Fruit fly (Drosophila melanogaster) whole organism, wandering third instar larva: ENCODE results near the gene Nmd3.

Experiments
- Abd-B ChIP-seq: fragments of >200 bp; optimal IDR thresholded peaks from 2 replicates; lab custom pipeline; 2017; ENCODE audit warnings: missing biosample characterization, missing genetic modification characterization
- CG32264 ChIP-seq: fragments of 200-800 bp; sonication (Bioruptor generic); optimal IDR thresholded peaks from 2 replicates; lab custom pipeline; 2016; ENCODE audit warnings: missing biosample characterization, missing genetic modification characterization
- CG9705 ChIP-seq: fragments of 200-800 bp; sonication (Bioruptor generic); optimal IDR thresholded peaks from 2 replicates; lab custom pipeline; 2018; ENCODE audit warnings: missing biosample characterization, mild to moderate bottlenecking, missing genetic modification characterization
- CrebA ChIP-seq: fragments of 200-800 bp; sonication (Bioruptor generic); optimal IDR thresholded peaks from 2 replicates; lab custom pipeline; 2016; ENCODE audit warnings: missing biosample characterization, mild to moderate bottlenecking, missing genetic modification characterization, borderline replicate concordance
- Dfd ChIP-seq: fragments of >200 bp; optimal IDR thresholded peaks from 2 replicates; lab custom pipeline; 2017; ENCODE audit warnings: missing biosample characterization, missing genetic modification characterization
- Dif ChIP-seq: fragments of 200-275, 200-300 bp; sonication (Bioruptor generic); optimal IDR thresholded peaks from 2 replicates; lab custom pipeline; 2018; ENCODE audit warnings: missing biosample characterization, missing genetic modification characterization; ENCODE audit not compliant: partially characterized antibody
- GATAd ChIP-seq: sonication (Bioruptor generic); optimal IDR thresholded peaks from 2 replicates; lab custom pipeline; 2016; ENCODE audit warnings: missing biosample characterization, missing genetic modification characterization
- HLH106 ChIP-seq: fragments of 200-800 bp; optimal IDR thresholded peaks from 3 replicates; lab custom pipeline; 2019; ENCODE audit warnings: missing biosample characterization, mild to moderate bottlenecking, missing genetic modification characterization, moderate library complexity
- Hnf4 ChIP-seq: fragments of 200-800 bp; sonication (Bioruptor generic); optimal IDR thresholded peaks from 2 replicates; lab custom pipeline; 2016; ENCODE audit warnings: missing biosample characterization, mild to moderate bottlenecking, missing genetic modification characterization
- Hr78 ChIP-seq: fragments of >200 bp; optimal IDR thresholded peaks from 2 replicates; lab custom pipeline; 2017; ENCODE audit warnings: missing biosample characterization, missing genetic modification characterization
- Hr83 ChIP-seq: fragments of 200-300 bp; sonication (Bioruptor generic); optimal IDR thresholded peaks from 2 replicates; lab custom pipeline; 2016; ENCODE audit warnings: missing biosample characterization, mild to moderate bottlenecking, missing genetic modification characterization, moderate library complexity; ENCODE audit not compliant: poor library complexity, severe bottlenecking
- Jra ChIP-seq: sonication (Bioruptor generic); optimal IDR thresholded peaks from 2 replicates; lab custom pipeline; 2016; ENCODE audit warnings: missing biosample characterization, missing genetic modification characterization
- Mio ChIP-seq: sonication (Bioruptor generic); optimal IDR thresholded peaks from 2 replicates; lab custom pipeline; 2016; ENCODE audit warnings: missing biosample characterization, missing genetic modification characterization
- Myc ChIP-seq: fragments of >200 bp; optimal IDR thresholded peaks from 2 replicates; lab custom pipeline; 2017
- N ChIP-seq: fragments of >200 bp; optimal IDR thresholded peaks from 2 replicates; lab custom pipeline; 2018; ENCODE audit warnings: missing biosample characterization, missing external identifiers, missing genetic modification characterization
- OdsH ChIP-seq: fragments of 200-800 bp; sonication (Bioruptor generic); optimal IDR thresholded peaks from 2 replicates; lab custom pipeline; 2016; ENCODE audit warnings: missing biosample characterization, mild to moderate bottlenecking, missing genetic modification characterization
- Rel ChIP-seq, 2 experiments: fragments of 200-800 bp; sonication (Bioruptor generic) in 1 of 2; optimal IDR thresholded peaks; 2 replicates in 1 of 2; 3 replicates in 1 of 2; lab custom pipeline; 2016 to 2019; ENCODE audit warnings: mild to moderate bottlenecking in 2 of 2, missing biosample characterization in 2 of 2, missing genetic modification characterization in 2 of 2, moderate library complexity in 1 of 2
- Sp1 ChIP-seq: fragments of 200-800 bp; sonication (Bioruptor generic); optimal IDR thresholded peaks from 3 replicates; lab custom pipeline; 2019; ENCODE audit warnings: missing biosample characterization, mild to moderate bottlenecking, missing genetic modification characterization, moderate library complexity
- Vsx2 ChIP-seq: fragments of 200-300, 225-300 bp; sonication (Bioruptor generic); optimal IDR thresholded peaks from 2 replicates; lab custom pipeline; 2018; ENCODE audit warnings: missing biosample characterization, missing genetic modification characterization; ENCODE audit not compliant: partially characterized antibody
- br ChIP-seq: fragments of 200-800 bp; sonication (Bioruptor generic); optimal IDR thresholded peaks from 2 replicates; lab custom pipeline; 2016; ENCODE audit warnings: missing biosample characterization, missing genetic modification characterization
- brk ChIP-seq: fragments of 200-800 bp; sonication (Bioruptor generic); optimal IDR thresholded peaks from 2 replicates; lab custom pipeline; 2016; ENCODE audit warnings: missing biosample characterization, mild to moderate bottlenecking, missing genetic modification characterization
- dl ChIP-seq, 2 experiments: fragments of 175-275, 200-275 bp in 1 of 2; fragments of 200-275 bp in 1 of 2; sonication (Bioruptor generic); optimal IDR thresholded peaks; lab custom pipeline; 2018; ENCODE audit warnings: mild to moderate bottlenecking in 2 of 2, missing biosample characterization in 2 of 2, missing genetic modification characterization in 2 of 2, moderate library complexity in 2 of 2; ENCODE audit not compliant: partially characterized antibody in 2 of 2, insufficient read depth in 1 of 2
- dmrt93B ChIP-seq: fragments of 200-800 bp; sonication (Bioruptor generic); optimal IDR thresholded peaks from 2 replicates; lab custom pipeline; 2018; ENCODE audit warnings: missing biosample characterization, mild to moderate bottlenecking, missing genetic modification characterization
- dsf ChIP-seq: sonication (Bioruptor generic); optimal IDR thresholded peaks from 2 replicates; lab custom pipeline; 2016; ENCODE audit warnings: missing biosample characterization, missing genetic modification characterization, borderline replicate concordance
- ey ChIP-seq: fragments of 200-800 bp; sonication (Bioruptor generic); optimal IDR thresholded peaks from 2 replicates; lab custom pipeline; 2016; ENCODE audit warnings: missing biosample characterization, missing genetic modification characterization
- foxo ChIP-seq, 2 experiments: fragments of 200-800 bp; sonication (Bioruptor generic); optimal IDR thresholded peaks; 2 replicates in 1 of 2; 3 replicates in 1 of 2; lab custom pipeline; 2016 to 2017; ENCODE audit warnings: missing biosample characterization in 2 of 2, missing genetic modification characterization in 2 of 2
- fru ChIP-seq: fragments of 200-800 bp; sonication (Bioruptor generic); optimal IDR thresholded peaks from 3 replicates; lab custom pipeline; 2016; ENCODE audit warnings: missing biosample characterization, mild to moderate bottlenecking, missing genetic modification characterization
- h ChIP-seq: fragments of 200-800 bp; sonication (Bioruptor generic); optimal IDR thresholded peaks from 3 replicates; lab custom pipeline; 2016; ENCODE audit warnings: missing biosample characterization, mild to moderate bottlenecking, missing genetic modification characterization
- jim ChIP-seq: fragments of 175-275, 200-325 bp; sonication (Bioruptor generic); optimal IDR thresholded peaks from 2 replicates; lab custom pipeline; 2016; ENCODE audit warnings: missing biosample characterization, mild to moderate bottlenecking, missing genetic modification characterization
- lola ChIP-seq: fragments of >200 bp; optimal IDR thresholded peaks from 2 replicates; lab custom pipeline; 2017; ENCODE audit warnings: missing biosample characterization, missing genetic modification characterization
- pan ChIP-seq: fragments of >200 bp; optimal IDR thresholded peaks from 2 replicates; lab custom pipeline; 2017
- psq ChIP-seq: fragments of 200-800 bp; sonication (Bioruptor generic); optimal IDR thresholded peaks from 3 replicates; lab custom pipeline; 2017; ENCODE audit warnings: missing biosample characterization, mild to moderate bottlenecking, missing genetic modification characterization, moderate library complexity
- rgr ChIP-seq: fragments of 200-800 bp; sonication (Bioruptor generic); optimal IDR thresholded peaks from 3 replicates; lab custom pipeline; 2016; ENCODE audit warnings: missing biosample characterization, mild to moderate bottlenecking, missing genetic modification characterization
- sage ChIP-seq: fragments of 200-800 bp; sonication (Bioruptor generic); optimal IDR thresholded peaks from 2 replicates; lab custom pipeline; 2016; ENCODE audit warnings: missing biosample characterization, mild to moderate bottlenecking, missing genetic modification characterization
- sv ChIP-seq: fragments of 200-800 bp; sonication (Bioruptor generic); optimal IDR thresholded peaks from 3 replicates; lab custom pipeline; 2016; ENCODE audit warnings: missing biosample characterization, missing genetic modification characterization
- tai ChIP-seq: sonication (Bioruptor generic); optimal IDR thresholded peaks from 2 replicates; lab custom pipeline; 2016; ENCODE audit warnings: missing biosample characterization, missing genetic modification characterization
- usp ChIP-seq: fragments of >200 bp; optimal IDR thresholded peaks from 2 replicates; lab custom pipeline; 2017; ENCODE audit warnings: missing biosample characterization, missing genetic modification characterization
- woc ChIP-seq: sonication (Bioruptor generic); optimal IDR thresholded peaks from 2 replicates; lab custom pipeline; 2016; ENCODE audit warnings: missing biosample characterization, mild to moderate bottlenecking, missing genetic modification characterization

Gene Nmd3

dm6 chrX:2197414-2198271 lies 13.2 kb upstream of the Nmd3 start (continued):
- no peak for TF ChIP-seq Jra (GFP tag; lab: Kevin White, UChicago)
- no peak for TF ChIP-seq Mio (GFP tag; lab: Kevin White, UChicago)
- no peak for TF ChIP-seq Abd-B
- TF ChIP-seq, all 38 proteins: peak for 6

dm6 chrX:2196086-2196732 lies 11.7 kb upstream of the Nmd3 start:
- TF ChIP-seq Myc (lab: Kevin White, UChicago) (no peak), Hr83 (GFP tag; lab: Kevin White, UChicago) (no peak), sage (peak; percentile 32), OdsH (peak; percentile 75), ey (GFP tag; lab: Kevin White, UChicago) (peak; percentile 85), Mio (GFP tag; lab: Kevin White, UChicago) (no peak), CG9705 (GFP tag; lab: Kevin White, UChicago) (no peak), pan (no peak), foxo (GFP tag; optimal IDR thresholded peaks at IDR 0.05; lab: Kevin White, UChicago) (peak in 1 of 2 experiments; percentile 78), HLH106 (peak; percentile 73), Abd-B (no peak), dsf (GFP tag; lab: Kevin White, UChicago) (no peak), lola (no peak), sv (GFP tag; lab: Kevin White, UChicago) (no peak), Rel (GFP tag; optimal IDR thresholded peaks at IDR 0.05; lab: Kevin White, UChicago) (no peak), Rel (tag; optimal IDR thresholded peaks at IDR 0.05; lab: Kevin White, UChicago) (peak; percentile 63), fru (GFP tag; lab: Kevin White, UChicago) (peak; percentile 58), usp (GFP tag; lab: Kevin White, UChicago) (no peak), brk (GFP tag; lab: Kevin White, UChicago) (no peak), Dfd (GFP tag; lab: Kevin White, UChicago) (no peak), Jra (GFP tag; lab: Kevin White, UChicago) (no peak), Dif (no peak), rgr (GFP tag; lab: Kevin White, UChicago) (peak; percentile 82), psq (peak; percentile 66), CrebA (GFP tag; lab: Kevin White, UChicago) (no peak), jim (GFP tag; lab: Kevin White, UChicago) (no peak), h (GFP tag; lab: Kevin White, UChicago) (peak; percentile 87), dmrt93B (GFP tag; lab: Kevin White, UChicago) (peak; percentile 52), woc (peak; percentile 18), dl (GFP tag; optimal IDR thresholded peaks at IDR 0.05; lab: Kevin White, UChicago; ENCODE audit: insufficient read depth in 1 of 2, partially characterized antibody in 2 of 2) (no peak), GATAd (GFP tag; lab: Kevin White, UChicago) (no peak), Hr78 (GFP tag; lab: Kevin White, UChicago) (no peak), N (GFP tag; lab: Kevin White, UChicago) (no peak), CG32264 (GFP tag; lab: Kevin White, UChicago) (no peak), Hnf4 (GFP tag; lab: Kevin White, UChicago) (peak; percentile 71), Vsx2 (GFP tag; lab: Kevin White, UChicago) (no peak), br (GFP tag; lab: Kevin White, UChicago) (peak; percentile 81), Sp1 (GFP tag; lab: Kevin White, UChicago) (peak; percentile 70), tai (GFP tag; lab: Kevin White, UChicago) (no peak)
